Worm (Caenorhabditis elegans): ENCODE measurements around the gene F37A4.3.

DNA sequence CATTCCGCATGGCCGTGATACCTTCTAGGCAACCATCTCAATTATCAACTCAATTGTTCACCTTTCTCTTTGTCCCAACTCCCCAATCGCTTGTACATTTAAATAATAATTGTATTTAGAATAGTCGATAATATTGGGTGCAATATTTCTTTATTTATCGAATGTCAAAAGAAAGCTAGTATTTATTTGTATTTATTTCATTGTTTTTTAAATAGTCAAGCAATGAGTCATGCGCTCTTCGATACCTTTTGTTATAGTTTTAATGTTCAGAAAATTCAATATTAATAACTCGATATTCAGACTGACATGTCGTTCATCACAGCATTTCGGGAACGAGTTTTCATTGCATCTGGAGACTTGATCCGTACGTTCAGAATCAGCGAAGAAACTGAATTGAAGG is 7.1 kb downstream of the F37A4.3 start, which contains the start of gene wdr-4:
- no peak for TF ChIP-seq tbx-7 (tag; optimal IDR thresholded peaks at IDR 0.05)
- TF ChIP-seq pha-4 (tag; optimal IDR thresholded peaks at IDR 0.05), result no peak
- TF ChIP-seq ama-1 (optimal IDR thresholded peaks at IDR 0.05), result no peak
- no peak for TF ChIP-seq pqm-1 (tag; optimal IDR thresholded peaks at IDR 0.05)
- no peak for TF ChIP-seq fkh-10 (GFP tag; optimal IDR thresholded peaks at IDR 0.05)
- no peak for TF ChIP-seq unc-55 (GFP tag; optimal IDR thresholded peaks at IDR 0.05)
- no peak for TF ChIP-seq T23F11.4 (GFP tag; optimal IDR thresholded peaks at IDR 0.05)
- no peak for TF ChIP-seq fax-1 (tag; optimal IDR thresholded peaks at IDR 0.05)
- TF ChIP-seq elt-2 (tag; optimal IDR thresholded peaks at IDR 0.05), result no peak
- TF ChIP-seq hlh-30 (tag; optimal IDR thresholded peaks at IDR 0.05; ENCODE audit: insufficient read depth), result no peak
- no peak for TF ChIP-seq unc-86 (tag; optimal IDR thresholded peaks at IDR 0.05)

Data from whole organism, late embryonic.